Worm (Caenorhabditis elegans) whole organism, dauer: ENCODE data around the gene ZK813.2.

Experiments used
- unc-62 ChIP-seq: sonication (generic microtip); optimal IDR thresholded peaks from 2 replicates; lab custom pipeline; 2017; ENCODE audit warnings: missing biosample characterization, missing genetic modification reagents, missing genetic modification characterization

The ZK813.2 gene

ce11 chrX:3444514-3444913 is 888 bp downstream of the ZK813.2 start, which contains the start of gene ZK813.7:
TSS of gene ZK813.7 (plus strand) at chrX:3444814.
- no peak for TF ChIP-seq unc-62 (GFP tag; lab: Kevin White, UChicago)

- no peak for TF ChIP-seq unc-62 (GFP tag; lab: Kevin White, UChicago)
These were observed 2.4 kb downstream of the ZK813.2 start, which contains the start of gene ZK813.1 for ce11 chrX:3446011-3446410. TSS of gene ZK813.1 (plus strand) at chrX:3446311.

DNA sequence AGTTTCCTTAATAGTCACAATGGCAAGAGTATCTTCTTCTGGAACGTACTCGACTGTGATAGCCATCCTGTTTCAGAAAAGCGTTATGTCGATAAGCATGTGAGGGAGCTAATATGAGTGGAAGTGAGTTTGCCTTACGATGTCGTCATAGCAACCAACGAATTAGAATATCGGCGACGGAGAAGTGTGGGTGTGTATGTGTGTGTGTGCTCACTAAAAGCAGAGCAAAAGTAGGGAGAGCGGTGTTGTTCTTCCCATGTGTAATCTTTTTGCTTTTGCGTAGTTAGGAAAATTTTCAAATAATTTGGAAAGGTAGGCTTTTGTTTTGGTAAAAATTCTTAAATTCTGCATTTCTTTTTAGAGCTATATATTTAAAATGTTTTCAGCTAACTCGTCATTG is 7.5 kb downstream of the ZK813.2 start, which contains the start of gene ZK813.5:
TSS of gene ZK813.5 (minus strand) at position 101 of the 400 bp plus-strand sequence.
- TF ChIP-seq unc-62 (GFP tag; lab: Kevin White, UChicago): no peak

DNA sequence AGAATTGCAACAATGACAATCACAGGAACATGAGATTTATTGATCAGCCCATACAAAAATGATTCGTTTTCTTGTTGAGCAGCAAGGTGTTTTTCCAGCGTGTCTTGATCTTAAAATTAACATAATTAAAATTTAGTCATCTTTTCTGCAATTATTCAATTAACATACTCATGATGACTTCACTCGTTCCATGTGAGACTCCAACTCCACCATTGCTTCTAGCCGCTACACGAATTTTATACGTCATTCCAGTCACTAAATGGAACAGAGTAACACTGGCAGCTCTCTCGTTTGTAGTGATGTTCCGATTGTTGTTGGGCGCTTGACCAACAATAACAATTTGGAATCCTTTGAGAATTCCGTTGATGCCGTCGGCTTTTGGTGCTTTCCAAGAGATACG is 10.2 kb downstream of the ZK813.2 start:
- no peak for TF ChIP-seq unc-62 (GFP tag; lab: Kevin White, UChicago)

ce11 chrX:3455561-3455960 is 11.9 kb downstream of the ZK813.2 start:
- no peak for TF ChIP-seq unc-62 (GFP tag; lab: Kevin White, UChicago)

DNA sequence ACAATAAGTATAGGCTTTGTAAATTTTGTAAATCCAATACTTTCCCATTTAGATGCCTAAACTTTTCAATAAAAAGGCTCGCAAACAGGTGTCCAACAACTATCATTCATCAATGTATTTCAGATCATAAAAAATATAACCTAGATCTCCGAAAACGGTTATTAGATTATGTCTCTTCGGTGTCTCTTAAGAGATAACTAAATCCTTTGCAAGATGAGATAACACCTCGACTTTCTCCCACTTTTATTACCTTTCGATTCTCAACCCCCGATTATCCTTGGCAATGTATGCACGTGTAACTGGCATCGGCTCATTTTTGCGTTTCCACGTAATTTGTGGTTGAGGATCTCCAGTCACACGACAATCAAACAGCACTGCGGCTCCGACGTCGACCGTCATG is 18.5 kb downstream of the ZK813.2 start:
- no peak for TF ChIP-seq unc-62 (GFP tag; lab: Kevin White, UChicago)

ce11 chrX:3463875-3464274 is 20.2 kb downstream of the ZK813.2 start:
- no peak for TF ChIP-seq unc-62 (GFP tag; lab: Kevin White, UChicago)

DNA sequence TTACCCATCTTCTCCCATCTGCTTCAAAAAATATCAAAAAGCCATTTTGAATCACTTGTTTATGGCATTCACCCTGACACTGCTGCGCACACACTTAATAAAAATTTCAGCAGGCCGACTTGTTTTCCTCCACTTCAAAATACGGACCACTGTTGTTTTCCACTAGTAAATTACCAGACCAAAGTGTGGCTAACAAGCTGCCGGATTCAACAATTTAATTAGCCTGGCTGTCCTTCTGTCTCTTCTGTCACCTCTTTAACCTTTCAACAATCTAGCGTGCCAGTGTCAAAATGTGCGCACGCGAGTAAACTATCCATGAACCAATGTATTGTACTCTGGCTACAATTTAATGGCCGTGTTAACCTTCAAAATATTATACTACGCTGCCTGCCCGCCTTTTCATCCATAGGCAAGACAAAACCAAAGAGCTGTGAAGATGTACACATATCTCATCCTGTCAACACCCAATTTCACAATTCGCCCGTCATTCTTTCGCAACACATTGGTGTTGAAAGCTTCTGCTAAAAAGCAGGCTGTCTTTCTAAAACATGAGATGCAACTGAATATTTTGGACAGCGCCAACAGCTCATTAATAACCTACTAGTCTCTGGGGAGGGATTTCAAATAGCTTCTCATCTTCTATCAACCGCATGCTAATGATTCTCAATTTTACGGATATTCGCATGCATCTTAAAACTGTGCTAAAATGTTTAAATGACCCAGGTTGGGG is 20.8 kb downstream of the ZK813.2 start:
- TF ChIP-seq unc-62 (GFP tag; lab: Kevin White, UChicago): no peak

DNA sequence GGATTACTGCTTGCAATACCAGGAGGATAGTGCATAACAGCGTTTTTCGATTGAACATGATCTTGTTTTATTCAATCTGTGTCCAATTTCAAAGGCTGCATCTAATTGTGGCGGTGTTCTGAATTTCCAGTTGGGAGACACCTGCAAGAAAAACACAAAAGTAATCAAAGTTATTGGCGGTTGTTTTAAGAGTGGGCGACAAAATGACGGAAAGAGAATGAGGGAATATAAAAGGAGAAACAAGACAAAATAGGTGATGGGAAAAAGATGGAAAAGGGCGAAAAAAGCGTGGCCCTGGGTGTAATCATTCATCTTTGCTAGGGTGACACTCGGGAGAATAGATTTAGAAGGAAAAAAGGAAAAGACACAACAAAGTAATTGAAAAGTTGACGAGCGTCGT is 22.2 kb downstream of the ZK813.2 start, which contains the start of the genes ZK377.15 and sax-3:
TSS of gene ZK377.15 (minus strand) at position 101 of the 400 bp plus-strand sequence.
TSS of gene sax-3 (minus strand) at position 143 of the 400 bp plus-strand sequence.
- TF ChIP-seq unc-62 (GFP tag; lab: Kevin White, UChicago): no peak

DNA sequence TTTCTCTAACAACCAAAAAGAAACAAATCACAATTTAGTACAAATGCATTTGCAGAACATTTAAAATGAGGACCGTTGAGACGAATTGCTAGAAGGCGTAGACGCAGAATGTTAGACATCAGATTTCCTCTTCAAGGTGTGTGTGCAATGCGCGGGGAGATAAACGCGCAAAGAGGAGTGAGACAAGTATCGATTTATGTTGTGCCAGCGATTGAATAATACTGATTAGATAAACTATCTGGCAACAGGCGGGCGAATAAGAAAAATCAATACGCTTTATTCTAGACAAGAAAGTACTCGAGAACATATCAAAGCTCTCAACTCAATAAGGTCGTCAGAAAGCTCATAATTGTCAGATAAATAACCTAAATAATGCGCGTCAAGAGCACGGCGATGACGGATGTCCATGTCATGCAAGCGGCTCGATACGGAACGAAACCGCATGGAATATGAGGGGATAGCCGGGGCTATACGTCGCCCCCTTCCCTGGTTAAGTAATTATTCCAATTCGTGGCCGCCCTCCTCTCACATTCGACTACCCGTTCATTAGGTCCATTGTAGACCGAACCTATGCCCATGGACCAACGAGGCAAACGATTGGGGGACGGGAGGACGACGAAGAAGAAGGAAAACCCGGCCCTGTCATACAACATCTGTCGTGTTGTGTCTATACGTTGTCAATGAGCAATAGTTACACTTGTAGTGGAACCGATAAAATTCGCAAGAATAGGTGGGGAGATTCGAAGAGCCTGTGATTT is 23.6 kb downstream of the ZK813.2 start:
- no peak for TF ChIP-seq unc-62 (GFP tag; lab: Kevin White, UChicago)

DNA sequence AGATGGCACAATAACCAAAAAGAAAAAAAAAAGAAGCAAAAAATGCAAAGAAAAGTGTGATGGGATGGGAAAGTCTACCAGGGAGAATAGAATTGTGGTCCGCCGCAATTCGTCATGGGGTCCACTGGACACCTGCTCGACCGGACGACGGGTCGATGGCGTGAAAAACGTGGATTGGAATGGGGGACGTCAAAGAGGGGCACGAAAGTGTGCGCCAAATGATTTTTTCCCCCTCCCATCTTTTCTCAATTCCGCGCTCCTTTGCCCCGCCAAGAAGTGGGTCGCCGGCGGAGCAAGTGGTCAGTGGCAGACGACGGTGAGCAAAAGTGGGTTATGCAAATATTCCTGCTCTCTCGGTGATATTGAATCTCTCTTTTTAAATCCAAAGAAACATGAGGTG is 24.3 kb downstream of the ZK813.2 start:
- no peak for TF ChIP-seq unc-62 (GFP tag; lab: Kevin White, UChicago)

DNA sequence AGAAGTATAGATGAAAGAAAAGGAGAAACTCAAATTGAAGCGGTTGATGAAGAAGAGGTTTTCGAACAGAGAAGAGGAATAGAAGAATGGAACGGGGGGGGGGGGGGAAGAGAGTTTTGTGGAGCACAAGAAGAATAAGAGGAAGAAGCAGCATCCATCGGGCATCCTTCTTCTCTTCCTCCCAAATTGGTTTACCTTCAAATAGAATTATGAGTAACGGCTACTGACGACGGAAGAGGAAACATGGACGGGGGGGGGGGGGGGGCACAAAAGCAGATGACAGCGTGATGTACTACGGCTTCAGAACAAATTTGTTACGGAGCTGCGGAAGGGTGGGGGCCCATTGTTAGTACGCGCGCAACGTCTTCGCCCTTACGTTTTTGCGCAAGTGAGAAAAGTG is 25.7 kb downstream of the ZK813.2 start:
- TF ChIP-seq unc-62 (GFP tag; lab: Kevin White, UChicago): no peak

DNA sequence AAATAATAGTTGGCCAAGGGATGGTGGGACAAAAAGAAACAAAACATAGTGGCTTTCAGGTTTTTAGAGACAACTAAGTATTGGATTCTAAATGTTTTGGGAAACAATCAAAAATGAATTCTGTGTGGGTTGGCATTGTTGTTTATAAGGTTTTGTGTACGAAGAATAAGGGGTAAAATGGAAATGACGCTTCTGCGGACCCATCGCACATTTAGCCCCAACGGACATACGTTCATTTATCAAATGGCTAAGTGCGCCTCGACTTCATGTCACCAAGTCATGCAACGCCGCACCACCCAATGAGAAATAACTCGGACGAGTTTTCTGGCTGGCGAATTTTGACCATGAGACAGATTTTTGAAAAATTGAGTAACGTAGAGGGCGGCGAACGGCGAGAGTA is 26.7 kb downstream of the ZK813.2 start:
- no peak for TF ChIP-seq unc-62 (GFP tag; lab: Kevin White, UChicago)

ce11 chrX:3472226-3472625 is 28.6 kb downstream of the ZK813.2 start:
- TF ChIP-seq unc-62 (GFP tag; lab: Kevin White, UChicago): no peak

ce11 chrX:3473793-3474192 is 30.2 kb downstream of the ZK813.2 start:
- no peak for TF ChIP-seq unc-62 (GFP tag; lab: Kevin White, UChicago)

DNA sequence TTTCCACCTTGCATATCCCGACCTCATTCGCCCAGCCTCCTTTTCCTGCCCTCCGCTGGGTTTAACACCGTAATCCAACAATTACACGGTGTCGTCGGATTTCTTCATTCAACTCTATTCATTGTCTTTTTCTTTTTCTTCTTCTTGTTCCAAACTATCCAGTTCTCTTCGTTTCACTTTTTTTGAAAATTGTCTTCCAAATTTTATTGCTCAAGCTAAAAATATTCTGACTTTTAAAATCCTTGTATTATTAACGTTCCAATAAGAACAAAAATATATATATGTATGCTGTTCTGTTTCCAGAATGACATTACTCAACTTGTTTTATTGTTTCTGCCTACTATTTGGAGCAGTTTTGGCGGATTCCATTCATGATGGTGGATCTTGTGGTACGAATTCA is 36.3 kb downstream of the ZK813.2 start, which contains the start of gene wrt-6:
TSS of gene wrt-6 (plus strand) at position 301 of the 400 bp plus-strand sequence.
- no peak for TF ChIP-seq unc-62 (GFP tag; lab: Kevin White, UChicago)
